Worm (Caenorhabditis elegans): ENCODE data around the gene srsx-15.
A peak's percentile ranks its signal among the peaks of the same experiment; 100 is the strongest.

Gene srsx-15

DNA sequence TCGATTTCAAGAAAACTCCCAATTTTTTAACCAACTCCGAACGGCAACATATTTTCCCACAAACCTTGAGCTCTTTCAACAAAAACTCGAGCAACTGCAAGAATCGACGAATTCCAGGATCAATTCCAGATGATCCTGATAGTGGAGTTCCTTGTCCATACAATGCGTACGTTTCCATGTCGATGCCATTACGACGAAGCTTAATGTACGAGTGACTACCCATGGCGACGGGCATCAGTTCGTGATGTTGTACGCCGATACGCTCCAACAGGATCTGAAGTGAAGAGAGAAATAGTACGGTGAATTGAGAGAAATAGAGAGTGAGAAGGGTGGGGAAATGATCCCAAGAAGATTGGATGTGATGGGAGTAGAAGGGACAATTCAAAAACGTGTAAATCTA lies 38.5 kb upstream of the srsx-15 start:
- TF ChIP-seq ceh-27 (GFP tag; optimal IDR thresholded peaks at IDR 0.05) (no peak), hmg-1.2 (GFP tag; IDR thresholded peaks at IDR 0.05) (0 out of 2 replicates have a peak, but pooled peaks have one; percentile 14)

DNA sequence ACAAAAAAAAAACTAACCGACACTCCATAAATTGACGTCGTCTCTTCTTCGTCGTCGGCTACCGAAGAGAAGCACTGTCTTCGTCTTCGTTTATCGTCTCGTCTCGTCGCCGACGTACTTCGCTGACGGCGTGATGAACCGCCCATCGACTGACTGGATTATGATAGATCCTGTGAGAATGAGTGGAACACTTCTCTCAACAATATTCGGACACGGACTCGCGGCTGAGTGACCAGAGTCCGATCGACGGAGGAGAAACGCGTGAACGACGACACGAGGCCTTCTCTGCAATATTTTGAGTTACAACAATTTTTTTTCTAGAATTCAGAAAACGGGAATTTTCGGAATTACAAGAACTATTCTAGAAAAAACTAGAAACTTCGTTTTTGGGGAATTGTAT lies 36.6 kb upstream of the srsx-15 start, which contains the start of gene skn-1:
Gene skn-1, minus strand, starts transcription at position 146 of the 400 bp plus-strand sequence.
- TF ChIP-seq madf-10 (tag; optimal IDR thresholded peaks at IDR 0.05) (no peak), ceh-40 (GFP tag; IDR thresholded peaks at IDR 0.05) (no peak), nhr-27 (tag; optimal IDR thresholded peaks at IDR 0.05) (no peak), unc-130 (GFP tag; optimal IDR thresholded peaks at IDR 0.05) (no peak), lin-35 (GFP tag; optimal IDR thresholded peaks at IDR 0.05) (no peak), hlh-26 (GFP tag; conservative IDR thresholded peaks at IDR 0.05) (no peak), nfyb-1 (GFP tag; IDR thresholded peaks at IDR 0.05) (peak; percentile 76; the same call in 1 of the 2 replicates), repo-1 (tag; optimal IDR thresholded peaks at IDR 0.05) (peak; percentile 52), zim-3 (tag; optimal IDR thresholded peaks at IDR 0.05) (no peak), cebp-1 (GFP tag; IDR thresholded peaks at IDR 0.05) (0 out of 2 replicates have a peak, but pooled peaks have one; percentile 20), cebp-1 (tag; optimal IDR thresholded peaks at IDR 0.05) (peak; percentile 13), let-526 (GFP tag; IDR thresholded peaks at IDR 0.05) (0 out of 2 replicates have a peak, but pooled peaks have one; percentile 21), efl-1 (GFP tag; optimal IDR thresholded peaks at IDR 0.05) (no peak), bed-2 (GFP tag; IDR thresholded peaks at IDR 0.05) (no peak), rcor-1 (GFP tag; IDR thresholded peaks at IDR 0.05) (no peak), F33H1.4 (GFP tag; IDR thresholded peaks at IDR 0.05) (no peak), madf-3 (GFP tag; IDR thresholded peaks at IDR 0.05) (0 out of 2 replicates have a peak, but pooled peaks have one; percentile 32), snpc-1.3 (tag; optimal IDR thresholded peaks at IDR 0.05; ENCODE audit: insufficient read depth) (no peak), F39B2.1 (GFP tag; IDR thresholded peaks at IDR 0.05) (no peak), B0035.1 (tag; optimal IDR thresholded peaks at IDR 0.05) (no peak), fkh-3 (tag; optimal IDR thresholded peaks at IDR 0.05) (no peak), lin-54 (GFP tag; optimal IDR thresholded peaks at IDR 0.05) (peak; percentile 13), akir-1 (GFP tag; optimal IDR thresholded peaks at IDR 0.05) (no peak), snpc-4 (GFP tag; optimal IDR thresholded peaks at IDR 0.05) (no peak), snpc-4 (tag; optimal IDR thresholded peaks at IDR 0.05) (no peak), Y53G8AR.9 (GFP tag; conservative IDR thresholded peaks at IDR 0.05) (no peak), let-607 (tag; optimal IDR thresholded peaks at IDR 0.05) (no peak), nhr-80 (tag; optimal IDR thresholded peaks at IDR 0.05) (no peak), athp-1 (tag; optimal IDR thresholded peaks at IDR 0.05) (no peak), unc-62 (GFP tag; optimal IDR thresholded peaks at IDR 0.05) (no peak), Y53F4B.3 (GFP tag; IDR thresholded peaks at IDR 0.05) (no peak), pbrm-1 (GFP tag; IDR thresholded peaks at IDR 0.05) (no peak), ama-1 (optimal IDR thresholded peaks at IDR 0.05) (no peak), ama-1 (GFP tag; optimal IDR thresholded peaks at IDR 0.05) (no peak), ztf-26 (tag; optimal IDR thresholded peaks at IDR 0.05) (no peak), B0336.3 (GFP tag; IDR thresholded peaks at IDR 0.05) (peak; percentile 26; the same call in 1 of the 2 replicates), zfh-2 (GFP tag; conservative IDR thresholded peaks at IDR 0.05) (0 out of 2 replicates have a peak, but pooled peaks have one; percentile 12), lir-1 (GFP tag; conservative IDR thresholded peaks at IDR 0.05) (no peak), mel-28 (tag; optimal IDR thresholded peaks at IDR 0.05; ENCODE audit: borderline replicate concordance) (no peak), ztf-18 (tag; optimal IDR thresholded peaks at IDR 0.05) (no peak), ceh-79 (tag; optimal IDR thresholded peaks at IDR 0.05) (no peak)

Measured in whole organism, young adult.